Worm (Caenorhabditis elegans) whole organism, L4 larva: ENCODE measurements around the gene Y54G2A.77.

ENCODE experiments used
- aha-1 ChIP-seq: fragments of 150-350 bp; peaks from one replicate; lab custom pipeline; 2014; ENCODE audit warnings: missing biosample characterization, missing genetic modification characterization
- ama-1 ChIP-seq: fragments of 150-350 bp; optimal IDR thresholded peaks from 2 replicates; lab custom pipeline; 2014; ENCODE audit warnings: inconsistent platforms, mixed read lengths
- ces-1 ChIP-seq: fragments of 150-350 bp; sonication (generic microtip); optimal IDR thresholded peaks from 4 replicates; lab custom pipeline; 2014; ENCODE audit warnings: missing biosample characterization, missing genetic modification reagents, missing genetic modification characterization
- fkh-10 ChIP-seq: fragments of 150-350 bp; optimal IDR thresholded peaks from 2 replicates; lab custom pipeline; 2014; ENCODE audit warnings: missing biosample characterization, missing genetic modification reagents, missing genetic modification characterization
- jun-1 ChIP-seq: fragments of 150-350 bp; optimal IDR thresholded peaks from 2 replicates; lab custom pipeline; 2014; ENCODE audit warnings: missing biosample characterization, missing genetic modification reagents, missing genetic modification characterization
- lin-39 ChIP-seq: fragments of 150-350 bp; optimal IDR thresholded peaks from 2 replicates; lab custom pipeline; 2014; ENCODE audit warnings: missing biosample characterization, missing genetic modification reagents, missing genetic modification characterization
- lsy-2 ChIP-seq, 2 experiments: fragments of 150-350 bp in 1 of 2; sonication (generic microtip) in 1 of 2; optimal IDR thresholded peaks; 2 replicates each; lab custom pipeline; 2014 to 2017; ENCODE audit warnings: missing biosample characterization in 2 of 2, missing genetic modification characterization in 2 of 2
- nhr-25 ChIP-seq: sonication (generic microtip); optimal IDR thresholded peaks from 2 replicates; lab custom pipeline; 2017; ENCODE audit warnings: missing genetic modification characterization, mild to moderate bottlenecking, missing compliant biosample characterization, antibody characterized with exemption, moderate library complexity, borderline replicate concordance; ENCODE audit not compliant: insufficient read depth
- pha-4 ChIP-seq, 2 experiments: fragments of 150-350 bp in 1 of 2; fragments of 200-800 bp in 1 of 2; sonication (Bioruptor generic) in 1 of 2; IDR thresholded peaks in 1 of 2; optimal IDR thresholded peaks in 1 of 2; 2 replicates each; pipeline versions ENCODE4 v1.3.6 to Lab custom; 2014 to 2022; ENCODE audit warnings: missing genetic modification characterization in 2 of 2, missing genetic modification reagents in 2 of 2, missing biosample characterization in 1 of 2, missing compliant biosample characterization in 1 of 2
- zag-1 ChIP-seq: fragments of 150-350 bp; optimal IDR thresholded peaks from 2 replicates; lab custom pipeline; 2014; ENCODE audit warnings: missing biosample characterization, missing genetic modification characterization

DNA sequence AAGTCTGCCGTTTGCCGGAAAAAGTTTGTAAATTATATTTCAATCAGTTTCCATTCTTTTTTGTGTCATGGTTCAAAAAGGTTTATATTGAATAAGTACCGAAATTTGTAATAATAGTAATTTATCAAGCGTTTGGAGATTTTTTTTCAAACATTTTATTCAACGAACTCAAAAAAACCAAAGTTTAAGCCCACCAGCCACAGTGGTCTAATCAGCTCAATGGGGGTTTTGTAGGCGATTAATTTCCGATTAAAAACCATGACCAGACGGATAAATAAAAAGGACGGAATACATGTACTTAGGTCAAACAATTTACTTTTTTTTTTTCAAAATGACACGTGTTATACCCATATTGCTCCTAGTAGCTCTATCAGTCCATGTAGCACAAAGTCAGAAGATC, 36.9 kb downstream of the Y54G2A.77 start, which contains the start of gene Y54G2A.10:
- no peak for TF ChIP-seq lin-39 (tag; lab: Kevin White, UChicago)
- TF ChIP-seq jun-1 (tag; lab: Kevin White, UChicago) = no peak
- TF ChIP-seq ama-1 = no peak
- TF ChIP-seq lsy-2 (tag; optimal IDR thresholded peaks at IDR 0.05; lab: Kevin White, UChicago) = no peak
- no peak for TF ChIP-seq nhr-25
- TF ChIP-seq fkh-10 (GFP tag; lab: Kevin White, UChicago) = no peak
- no peak for TF ChIP-seq ces-1 (GFP tag; lab: Kevin White, UChicago)
- no peak for TF ChIP-seq zag-1 (tag; lab: Kevin White, UChicago)
- TF ChIP-seq pha-4 (GFP tag; IDR thresholded peaks at IDR 0.05; lab: Robert Waterston, UW) = no peak
- no peak for TF ChIP-seq pha-4 (tag; optimal IDR thresholded peaks at IDR 0.05; lab: Kevin White, UChicago)
- no peak for TF ChIP-seq aha-1 (tag; lab: Kevin White, UChicago)
